Worm (Caenorhabditis elegans) whole organism, L1 larva: ENCODE results near the gene T02G5.15.

ENCODE experiments used
- ceh-88 ChIP-seq: fragments of 200-800 bp; sonication (Bioruptor generic); IDR thresholded peaks from 2 replicates; pipeline ENCODE4 v1.3.6; 2022; ENCODE audit warnings: missing genetic modification characterization, missing compliant biosample characterization
- ceh-90 ChIP-seq: sonication (generic microtip); optimal IDR thresholded peaks from 2 replicates; lab custom pipeline; 2016; ENCODE audit warnings: missing genetic modification characterization, missing compliant biosample characterization
- egl-27 ChIP-seq, 2 experiments: fragments of 150-350 bp in 1 of 2; sonication (generic microtip); optimal IDR thresholded peaks; 3 replicates each; lab custom pipeline; 2017 to 2018; ENCODE audit warnings: missing biosample characterization in 2 of 2, missing genetic modification characterization in 2 of 2, missing genetic modification reagents in 2 of 2
- elt-2 ChIP-seq: sonication (generic microtip); optimal IDR thresholded peaks from 2 replicates; lab custom pipeline; 2016; ENCODE audit warnings: missing genetic modification characterization, mild to moderate bottlenecking, inconsistent platforms, missing compliant biosample characterization, missing genetic modification reagents
- ets-5 ChIP-seq: fragments of 200-800 bp; sonication (Bioruptor generic); IDR thresholded peaks from 2 replicates; pipeline ENCODE4 v1.3.6; 2022; ENCODE audit warnings: missing genetic modification characterization, missing compliant biosample characterization
- lin-15B ChIP-seq: fragments of 150-350 bp; sonication (generic microtip); optimal IDR thresholded peaks from 3 replicates; lab custom pipeline; 2014; ENCODE audit warnings: missing biosample characterization, missing genetic modification characterization
- mdl-1 ChIP-seq, 2 experiments: fragments of 150-350 bp; optimal IDR thresholded peaks; 2 replicates each; lab custom pipeline; 2014 to 2017; ENCODE audit warnings: missing biosample characterization in 2 of 2, missing genetic modification characterization in 2 of 2, inconsistent platforms in 1 of 2
- mef-2 ChIP-seq: fragments of 150-350 bp; optimal IDR thresholded peaks from 2 replicates; lab custom pipeline; 2014; ENCODE audit warnings: missing biosample characterization, missing genetic modification characterization
- nhr-77 ChIP-seq: fragments of 150-350 bp; optimal IDR thresholded peaks from 2 replicates; lab custom pipeline; 2014; ENCODE audit warnings: missing biosample characterization, missing genetic modification characterization

- no peak for TF ChIP-seq elt-2 (tag; lab: Kevin White, UChicago)
- TF ChIP-seq ceh-88 (GFP tag; lab: Robert Waterston, UW) = no peak
- no peak for TF ChIP-seq lin-15B (tag; lab: Kevin White, UChicago)
- TF ChIP-seq nhr-77 (tag; lab: Kevin White, UChicago) = no peak
- TF ChIP-seq mdl-1 (tag; optimal IDR thresholded peaks at IDR 0.05; lab: Kevin White, UChicago) = no peak
- TF ChIP-seq mef-2 (tag; lab: Kevin White, UChicago) = no peak
- TF ChIP-seq egl-27 (tag; optimal IDR thresholded peaks at IDR 0.05; lab: Kevin White, UChicago) = no peak
- no peak for TF ChIP-seq ets-5 (GFP tag; lab: Robert Waterston, UW)
- TF ChIP-seq ceh-90 (tag; lab: Kevin White, UChicago) = no peak
Measured at ce11 chrII:7119525-7119924, 35.4 kb downstream of the T02G5.15 start.
